Fruit fly (Drosophila melanogaster): ENCODE measurements around the gene Iris.

Iris gene

dm6 chr2L:1116661-1117322, 17.1 kb downstream of the Iris start:
- TF ChIP-seq h (optimal IDR thresholded peaks at IDR 0.05) = peak; percentile 3
- TF ChIP-seq Sin3A (optimal IDR thresholded peaks at IDR 0.05) = no peak

- no peak for TF ChIP-seq insv (optimal IDR thresholded peaks at IDR 0.05)
- no peak for TF ChIP-seq h (optimal IDR thresholded peaks at IDR 0.05)
- no peak for TF ChIP-seq psq (optimal IDR thresholded peaks at IDR 0.05)
- TF ChIP-seq Myc (optimal IDR thresholded peaks at IDR 0.05) = no peak
These were observed 19.7 kb downstream of the Iris start for dm6 chr2L:1114230-1114629.

dm6 chr2L:1112641-1113040, 21.3 kb downstream of the Iris start, which contains the start of gene CG14340:
CG14340 (plus strand) TSS chr2L:1112941.
- no peak for TF ChIP-seq ttk (optimal IDR thresholded peaks at IDR 0.05)
- TF ChIP-seq h (optimal IDR thresholded peaks at IDR 0.05) = no peak
- TF ChIP-seq psq (optimal IDR thresholded peaks at IDR 0.05) = no peak
- TF ChIP-seq Sin3A (optimal IDR thresholded peaks at IDR 0.05) = no peak
- no peak for TF ChIP-seq Myc (optimal IDR thresholded peaks at IDR 0.05)
- TF ChIP-seq insv (optimal IDR thresholded peaks at IDR 0.05) = no peak

- no peak for TF ChIP-seq psq (optimal IDR thresholded peaks at IDR 0.05)
- TF ChIP-seq insv (optimal IDR thresholded peaks at IDR 0.05) = no peak
- no peak for TF ChIP-seq Myc (optimal IDR thresholded peaks at IDR 0.05)
- no peak for TF ChIP-seq h (optimal IDR thresholded peaks at IDR 0.05)
- no peak for TF ChIP-seq ttk (optimal IDR thresholded peaks at IDR 0.05)
- no peak for TF ChIP-seq Sin3A (optimal IDR thresholded peaks at IDR 0.05)
These were observed 25.7 kb downstream of the Iris start, which contains the start of the genes PolrMT and CG14339 for dm6 chr2L:1108029-1108688. PolrMT (minus strand) TSS chr2L:1108373. CG14339 (plus strand) TSS chr2L:1108540.

- TF ChIP-seq ttk (optimal IDR thresholded peaks at IDR 0.05) = no peak
- TF ChIP-seq h (optimal IDR thresholded peaks at IDR 0.05) = no peak
- TF ChIP-seq Sin3A (optimal IDR thresholded peaks at IDR 0.05) = no peak
- no peak for TF ChIP-seq insv (optimal IDR thresholded peaks at IDR 0.05)
- TF ChIP-seq psq (optimal IDR thresholded peaks at IDR 0.05) = no peak
- TF ChIP-seq Myc (optimal IDR thresholded peaks at IDR 0.05) = no peak
These were observed 31.5 kb downstream of the Iris start, which contains the start of gene CG4629 for dm6 chr2L:1102349-1102748. CG4629 (minus strand) TSS chr2L:1102504.

dm6 chr2L:1095450-1095849, 38.4 kb downstream of the Iris start:
- TF ChIP-seq h (optimal IDR thresholded peaks at IDR 0.05) (no peak), Myc (optimal IDR thresholded peaks at IDR 0.05) (no peak), ttk (optimal IDR thresholded peaks at IDR 0.05) (no peak), insv (optimal IDR thresholded peaks at IDR 0.05) (no peak), psq (optimal IDR thresholded peaks at IDR 0.05) (no peak), Sin3A (optimal IDR thresholded peaks at IDR 0.05) (no peak)

- TF ChIP-seq h (optimal IDR thresholded peaks at IDR 0.05) (no peak), insv (optimal IDR thresholded peaks at IDR 0.05) (no peak), Myc (optimal IDR thresholded peaks at IDR 0.05) (no peak), Sin3A (optimal IDR thresholded peaks at IDR 0.05) (no peak), ttk (optimal IDR thresholded peaks at IDR 0.05) (no peak), psq (optimal IDR thresholded peaks at IDR 0.05) (no peak)
These were observed 39.2 kb downstream of the Iris start for dm6 chr2L:1094724-1095123.

- TF ChIP-seq psq (optimal IDR thresholded peaks at IDR 0.05) = no peak
- TF ChIP-seq insv (optimal IDR thresholded peaks at IDR 0.05) = no peak
- TF ChIP-seq Sin3A (optimal IDR thresholded peaks at IDR 0.05) = no peak
- TF ChIP-seq Myc (optimal IDR thresholded peaks at IDR 0.05) = no peak
- no peak for TF ChIP-seq h (optimal IDR thresholded peaks at IDR 0.05)
- TF ChIP-seq ttk (optimal IDR thresholded peaks at IDR 0.05) = no peak
These were observed 42.2 kb downstream of the Iris start for dm6 chr2L:1091675-1092074.

- TF ChIP-seq Myc (optimal IDR thresholded peaks at IDR 0.05) (no peak), h (optimal IDR thresholded peaks at IDR 0.05) (no peak), psq (optimal IDR thresholded peaks at IDR 0.05) (no peak), Sin3A (optimal IDR thresholded peaks at IDR 0.05) (no peak), ttk (optimal IDR thresholded peaks at IDR 0.05) (no peak), insv (optimal IDR thresholded peaks at IDR 0.05) (no peak)
These were observed 47.5 kb downstream of the Iris start for dm6 chr2L:1086312-1086906.

- TF ChIP-seq psq (optimal IDR thresholded peaks at IDR 0.05) (no peak), h (optimal IDR thresholded peaks at IDR 0.05) (no peak), ttk (optimal IDR thresholded peaks at IDR 0.05) (no peak), Myc (optimal IDR thresholded peaks at IDR 0.05) (no peak), insv (optimal IDR thresholded peaks at IDR 0.05) (no peak), Sin3A (optimal IDR thresholded peaks at IDR 0.05) (no peak)
These were observed 51.2 kb downstream of the Iris start for dm6 chr2L:1082668-1083067.
